Fruit fly (Drosophila melanogaster) whole organism, wandering third instar larva: ENCODE measurements around the gene CG3436.

Experiments used
- Abd-B ChIP-seq: fragments of >200 bp; optimal IDR thresholded peaks from 2 replicates; lab custom pipeline; 2017; ENCODE audit warnings: missing biosample characterization, missing genetic modification characterization
- CG32264 ChIP-seq: fragments of 200-800 bp; sonication (Bioruptor generic); optimal IDR thresholded peaks from 2 replicates; lab custom pipeline; 2016; ENCODE audit warnings: missing biosample characterization, missing genetic modification characterization
- CG9705 ChIP-seq: fragments of 200-800 bp; sonication (Bioruptor generic); optimal IDR thresholded peaks from 2 replicates; lab custom pipeline; 2018; ENCODE audit warnings: missing biosample characterization, mild to moderate bottlenecking, missing genetic modification characterization
- CrebA ChIP-seq: fragments of 200-800 bp; sonication (Bioruptor generic); optimal IDR thresholded peaks from 2 replicates; lab custom pipeline; 2016; ENCODE audit warnings: missing biosample characterization, mild to moderate bottlenecking, missing genetic modification characterization, borderline replicate concordance
- Dfd ChIP-seq: fragments of >200 bp; optimal IDR thresholded peaks from 2 replicates; lab custom pipeline; 2017; ENCODE audit warnings: missing biosample characterization, missing genetic modification characterization
- Dif ChIP-seq: fragments of 200-275, 200-300 bp; sonication (Bioruptor generic); optimal IDR thresholded peaks from 2 replicates; lab custom pipeline; 2018; ENCODE audit warnings: missing biosample characterization, missing genetic modification characterization; ENCODE audit not compliant: partially characterized antibody
- GATAd ChIP-seq: sonication (Bioruptor generic); optimal IDR thresholded peaks from 2 replicates; lab custom pipeline; 2016; ENCODE audit warnings: missing biosample characterization, missing genetic modification characterization
- HLH106 ChIP-seq: fragments of 200-800 bp; optimal IDR thresholded peaks from 3 replicates; lab custom pipeline; 2019; ENCODE audit warnings: missing biosample characterization, mild to moderate bottlenecking, missing genetic modification characterization, moderate library complexity
- Hnf4 ChIP-seq: fragments of 200-800 bp; sonication (Bioruptor generic); optimal IDR thresholded peaks from 2 replicates; lab custom pipeline; 2016; ENCODE audit warnings: missing biosample characterization, mild to moderate bottlenecking, missing genetic modification characterization
- Hr78 ChIP-seq: fragments of >200 bp; optimal IDR thresholded peaks from 2 replicates; lab custom pipeline; 2017; ENCODE audit warnings: missing biosample characterization, missing genetic modification characterization
- Hr83 ChIP-seq: fragments of 200-300 bp; sonication (Bioruptor generic); optimal IDR thresholded peaks from 2 replicates; lab custom pipeline; 2016; ENCODE audit warnings: missing biosample characterization, mild to moderate bottlenecking, missing genetic modification characterization, moderate library complexity; ENCODE audit not compliant: poor library complexity, severe bottlenecking
- Jra ChIP-seq: sonication (Bioruptor generic); optimal IDR thresholded peaks from 2 replicates; lab custom pipeline; 2016; ENCODE audit warnings: missing biosample characterization, missing genetic modification characterization
- Mio ChIP-seq: sonication (Bioruptor generic); optimal IDR thresholded peaks from 2 replicates; lab custom pipeline; 2016; ENCODE audit warnings: missing biosample characterization, missing genetic modification characterization
- Myc ChIP-seq: fragments of >200 bp; optimal IDR thresholded peaks from 2 replicates; lab custom pipeline; 2017
- N ChIP-seq: fragments of >200 bp; optimal IDR thresholded peaks from 2 replicates; lab custom pipeline; 2018; ENCODE audit warnings: missing biosample characterization, missing external identifiers, missing genetic modification characterization
- OdsH ChIP-seq: fragments of 200-800 bp; sonication (Bioruptor generic); optimal IDR thresholded peaks from 2 replicates; lab custom pipeline; 2016; ENCODE audit warnings: missing biosample characterization, mild to moderate bottlenecking, missing genetic modification characterization
- Rel ChIP-seq, 2 experiments: fragments of 200-800 bp; sonication (Bioruptor generic) in 1 of 2; optimal IDR thresholded peaks; 2 replicates in 1 of 2; 3 replicates in 1 of 2; lab custom pipeline; 2016 to 2019; ENCODE audit warnings: mild to moderate bottlenecking in 2 of 2, missing biosample characterization in 2 of 2, missing genetic modification characterization in 2 of 2, moderate library complexity in 1 of 2
- Sp1 ChIP-seq: fragments of 200-800 bp; sonication (Bioruptor generic); optimal IDR thresholded peaks from 3 replicates; lab custom pipeline; 2019; ENCODE audit warnings: missing biosample characterization, mild to moderate bottlenecking, missing genetic modification characterization, moderate library complexity
- Vsx2 ChIP-seq: fragments of 200-300, 225-300 bp; sonication (Bioruptor generic); optimal IDR thresholded peaks from 2 replicates; lab custom pipeline; 2018; ENCODE audit warnings: missing biosample characterization, missing genetic modification characterization; ENCODE audit not compliant: partially characterized antibody
- br ChIP-seq: fragments of 200-800 bp; sonication (Bioruptor generic); optimal IDR thresholded peaks from 2 replicates; lab custom pipeline; 2016; ENCODE audit warnings: missing biosample characterization, missing genetic modification characterization
- brk ChIP-seq: fragments of 200-800 bp; sonication (Bioruptor generic); optimal IDR thresholded peaks from 2 replicates; lab custom pipeline; 2016; ENCODE audit warnings: missing biosample characterization, mild to moderate bottlenecking, missing genetic modification characterization
- dl ChIP-seq, 2 experiments: fragments of 175-275, 200-275 bp in 1 of 2; fragments of 200-275 bp in 1 of 2; sonication (Bioruptor generic); optimal IDR thresholded peaks; lab custom pipeline; 2018; ENCODE audit warnings: mild to moderate bottlenecking in 2 of 2, missing biosample characterization in 2 of 2, missing genetic modification characterization in 2 of 2, moderate library complexity in 2 of 2; ENCODE audit not compliant: partially characterized antibody in 2 of 2, insufficient read depth in 1 of 2
- dmrt93B ChIP-seq: fragments of 200-800 bp; sonication (Bioruptor generic); optimal IDR thresholded peaks from 2 replicates; lab custom pipeline; 2018; ENCODE audit warnings: missing biosample characterization, mild to moderate bottlenecking, missing genetic modification characterization
- dsf ChIP-seq: sonication (Bioruptor generic); optimal IDR thresholded peaks from 2 replicates; lab custom pipeline; 2016; ENCODE audit warnings: missing biosample characterization, missing genetic modification characterization, borderline replicate concordance
- ey ChIP-seq: fragments of 200-800 bp; sonication (Bioruptor generic); optimal IDR thresholded peaks from 2 replicates; lab custom pipeline; 2016; ENCODE audit warnings: missing biosample characterization, missing genetic modification characterization
- foxo ChIP-seq, 2 experiments: fragments of 200-800 bp; sonication (Bioruptor generic); optimal IDR thresholded peaks; 2 replicates in 1 of 2; 3 replicates in 1 of 2; lab custom pipeline; 2016 to 2017; ENCODE audit warnings: missing biosample characterization in 2 of 2, missing genetic modification characterization in 2 of 2
- fru ChIP-seq: fragments of 200-800 bp; sonication (Bioruptor generic); optimal IDR thresholded peaks from 3 replicates; lab custom pipeline; 2016; ENCODE audit warnings: missing biosample characterization, mild to moderate bottlenecking, missing genetic modification characterization
- h ChIP-seq: fragments of 200-800 bp; sonication (Bioruptor generic); optimal IDR thresholded peaks from 3 replicates; lab custom pipeline; 2016; ENCODE audit warnings: missing biosample characterization, mild to moderate bottlenecking, missing genetic modification characterization
- jim ChIP-seq: fragments of 175-275, 200-325 bp; sonication (Bioruptor generic); optimal IDR thresholded peaks from 2 replicates; lab custom pipeline; 2016; ENCODE audit warnings: missing biosample characterization, mild to moderate bottlenecking, missing genetic modification characterization
- lola ChIP-seq: fragments of >200 bp; optimal IDR thresholded peaks from 2 replicates; lab custom pipeline; 2017; ENCODE audit warnings: missing biosample characterization, missing genetic modification characterization
- pan ChIP-seq: fragments of >200 bp; optimal IDR thresholded peaks from 2 replicates; lab custom pipeline; 2017
- psq ChIP-seq: fragments of 200-800 bp; sonication (Bioruptor generic); optimal IDR thresholded peaks from 3 replicates; lab custom pipeline; 2017; ENCODE audit warnings: missing biosample characterization, mild to moderate bottlenecking, missing genetic modification characterization, moderate library complexity
- rgr ChIP-seq: fragments of 200-800 bp; sonication (Bioruptor generic); optimal IDR thresholded peaks from 3 replicates; lab custom pipeline; 2016; ENCODE audit warnings: missing biosample characterization, mild to moderate bottlenecking, missing genetic modification characterization
- sage ChIP-seq: fragments of 200-800 bp; sonication (Bioruptor generic); optimal IDR thresholded peaks from 2 replicates; lab custom pipeline; 2016; ENCODE audit warnings: missing biosample characterization, mild to moderate bottlenecking, missing genetic modification characterization
- sv ChIP-seq: fragments of 200-800 bp; sonication (Bioruptor generic); optimal IDR thresholded peaks from 3 replicates; lab custom pipeline; 2016; ENCODE audit warnings: missing biosample characterization, missing genetic modification characterization
- tai ChIP-seq: sonication (Bioruptor generic); optimal IDR thresholded peaks from 2 replicates; lab custom pipeline; 2016; ENCODE audit warnings: missing biosample characterization, missing genetic modification characterization
- usp ChIP-seq: fragments of >200 bp; optimal IDR thresholded peaks from 2 replicates; lab custom pipeline; 2017; ENCODE audit warnings: missing biosample characterization, missing genetic modification characterization
- woc ChIP-seq: sonication (Bioruptor generic); optimal IDR thresholded peaks from 2 replicates; lab custom pipeline; 2016; ENCODE audit warnings: missing biosample characterization, mild to moderate bottlenecking, missing genetic modification characterization

Gene CG3436

DNA sequence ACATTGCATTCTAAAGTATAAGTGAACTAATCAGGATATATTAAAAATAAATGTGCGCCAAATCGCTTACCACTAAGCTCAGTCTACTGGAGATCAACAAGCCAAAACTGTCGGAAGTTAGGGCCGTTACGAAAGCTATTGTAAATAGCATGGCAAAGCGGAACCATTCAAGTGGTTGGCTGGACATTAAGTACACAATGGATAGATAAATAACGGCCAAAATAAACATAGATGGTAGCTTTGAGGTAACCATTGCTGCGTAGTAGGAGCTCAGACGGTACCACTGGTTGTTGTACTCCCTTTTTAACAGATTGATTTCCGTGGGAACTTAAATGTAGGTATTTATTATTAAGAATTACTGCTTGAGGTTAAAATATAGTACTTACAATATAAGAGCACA lies 38.1 kb upstream of the CG3436 start:
- TF ChIP-seq sv (GFP tag; lab: Kevin White, UChicago), result peak; percentile 1
- no peak for TF ChIP-seq GATAd
- no peak for TF ChIP-seq Myc (lab: Kevin White, UChicago)
- no peak for TF ChIP-seq usp (GFP tag; lab: Kevin White, UChicago)
- TF ChIP-seq psq (GFP tag; lab: Kevin White, UChicago), result no peak
- TF ChIP-seq, all 38 proteins: peak for 1

DNA sequence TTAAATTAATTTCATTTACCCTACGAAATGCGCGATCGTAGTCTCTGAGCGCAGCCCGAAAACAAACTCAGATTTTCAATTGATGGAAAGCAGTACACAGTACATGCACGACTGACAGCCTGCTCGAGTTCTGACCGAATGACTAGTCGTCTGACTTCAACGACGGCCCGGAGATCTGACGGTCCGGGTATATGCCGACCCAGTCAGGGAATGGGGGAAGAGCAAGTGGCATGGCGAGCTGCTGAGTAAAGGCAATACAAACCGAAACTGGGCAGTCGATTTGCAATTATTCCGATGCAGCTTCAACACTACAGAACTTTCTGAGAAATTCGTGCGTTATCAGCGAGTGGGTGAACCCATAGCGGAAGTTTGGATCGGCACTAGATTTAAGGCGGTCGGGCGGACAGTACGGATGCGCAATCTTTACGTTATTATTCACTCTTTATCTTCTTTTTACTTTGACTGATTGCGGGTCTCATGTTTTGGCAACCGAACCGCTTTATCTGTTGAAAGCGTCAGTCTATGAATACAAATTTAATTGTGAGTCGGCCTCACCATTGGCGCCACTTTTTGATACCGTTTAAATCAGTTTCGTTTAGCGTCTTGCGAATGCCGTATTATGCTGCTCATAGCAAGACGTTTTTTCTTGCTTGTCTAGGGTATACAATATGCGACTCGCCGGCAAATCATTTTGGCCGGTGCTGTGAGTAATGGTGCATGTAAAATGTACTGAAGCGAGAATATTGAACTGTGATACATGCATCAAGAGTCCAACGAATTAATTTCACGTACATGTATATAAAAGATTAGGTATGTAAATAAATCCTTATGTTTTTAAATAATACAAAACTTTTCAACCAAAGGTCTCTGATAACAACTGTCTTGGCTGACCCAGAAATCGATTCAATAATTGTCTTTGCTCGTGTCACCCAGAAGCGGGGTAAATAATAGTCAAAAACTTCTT lies 35.1 kb upstream of the CG3436 start:
- TF ChIP-seq brk (GFP tag; lab: Kevin White, UChicago) (no peak), pan (lab: Kevin White, UChicago) (no peak), CG32264 (GFP tag; lab: Kevin White, UChicago) (no peak), Jra (no peak), Mio (GFP tag; lab: Kevin White, UChicago) (no peak), Dfd (GFP tag; lab: Kevin White, UChicago) (no peak), dsf (GFP tag; lab: Kevin White, UChicago) (no peak), N (GFP tag; lab: Kevin White, UChicago) (no peak), sage (GFP tag; lab: Kevin White, UChicago) (no peak), HLH106 (tag; lab: Kevin White, UChicago) (no peak), CrebA (GFP tag; lab: Kevin White, UChicago) (no peak), lola (GFP tag; lab: Kevin White, UChicago) (no peak), Abd-B (GFP tag; lab: Kevin White, UChicago) (no peak), Hr83 (no peak), sv (GFP tag; lab: Kevin White, UChicago) (no peak), Dif (GFP tag; lab: Kevin White, UChicago) (no peak), fru (peak; percentile 45), tai (GFP tag; lab: Kevin White, UChicago) (no peak), h (GFP tag; lab: Kevin White, UChicago) (peak; percentile 62), woc (GFP tag; lab: Kevin White, UChicago) (peak; percentile 65), Sp1 (no peak), Vsx2 (GFP tag; lab: Kevin White, UChicago) (no peak), br (GFP tag; lab: Kevin White, UChicago) (peak; percentile 73), ey (GFP tag; lab: Kevin White, UChicago) (no peak), CG9705 (GFP tag; lab: Kevin White, UChicago) (no peak), jim (GFP tag; lab: Kevin White, UChicago) (no peak), Hnf4 (GFP tag; lab: Kevin White, UChicago) (peak; percentile 33), psq (GFP tag; lab: Kevin White, UChicago) (peak; percentile 6), usp (GFP tag; lab: Kevin White, UChicago) (no peak), Rel (GFP tag; optimal IDR thresholded peaks at IDR 0.05; lab: Kevin White, UChicago) (no peak), Rel (tag; optimal IDR thresholded peaks at IDR 0.05; lab: Kevin White, UChicago) (no peak), rgr (peak; percentile 26), GATAd (no peak), OdsH (GFP tag; lab: Kevin White, UChicago) (peak; percentile 21), dmrt93B (GFP tag; lab: Kevin White, UChicago) (no peak), Hr78 (GFP tag; lab: Kevin White, UChicago) (no peak), dl (GFP tag; optimal IDR thresholded peaks at IDR 0.05; lab: Kevin White, UChicago; ENCODE audit: insufficient read depth in 1 of 2, partially characterized antibody in 2 of 2) (peak in 1 of 2 experiments; percentile 8), Myc (lab: Kevin White, UChicago) (no peak), foxo (GFP tag; optimal IDR thresholded peaks at IDR 0.05; lab: Kevin White, UChicago) (peak in 1 of 2 experiments; percentile 47)
- TF ChIP-seq, all 38 proteins: peak for 10
